Worm (Caenorhabditis elegans) whole organism, late embryonic: ENCODE measurements around the gene Y49E10.10.

ENCODE experiments used
- ama-1 ChIP-seq: fragments of 150-350 bp; optimal IDR thresholded peaks from 2 replicates; lab custom pipeline; 2014
- ceh-22 ChIP-seq: sonication (generic microtip); optimal IDR thresholded peaks from 2 replicates; lab custom pipeline; 2017; ENCODE audit warnings: missing biosample characterization, missing genetic modification characterization
- elt-2 ChIP-seq: sonication (generic microtip); optimal IDR thresholded peaks from 2 replicates; lab custom pipeline; 2016; ENCODE audit warnings: missing genetic modification reagents, missing genetic modification characterization, missing compliant biosample characterization
- pha-4 ChIP-seq: fragments of 150-350 bp; optimal IDR thresholded peaks from 2 replicates; lab custom pipeline; 2018; ENCODE audit warnings: missing biosample characterization, missing genetic modification reagents, missing genetic modification characterization

DNA sequence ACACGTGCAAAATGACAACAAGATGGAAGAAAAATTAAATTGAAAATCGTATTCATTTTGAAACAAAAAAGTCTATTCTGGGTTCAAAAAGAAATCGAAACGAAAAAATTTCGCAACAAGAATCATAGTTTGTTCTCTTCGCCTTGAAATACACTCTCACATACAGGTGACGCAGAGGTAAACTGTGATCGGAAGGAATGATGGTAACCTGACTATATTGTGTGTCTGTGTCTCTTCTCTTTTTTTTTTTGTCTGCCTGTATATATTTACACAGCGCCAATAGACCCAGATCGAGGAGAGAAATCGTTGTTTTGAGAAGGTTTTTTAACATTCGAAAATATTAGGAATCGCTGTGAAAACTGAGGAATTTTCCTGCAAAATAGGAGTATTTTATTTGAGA lies 28.8 kb downstream of the Y49E10.10 start:
- TF ChIP-seq pha-4 (tag; lab: Kevin White, UChicago) (no peak), elt-2 (tag; lab: Kevin White, UChicago) (no peak), ceh-22 (no peak), ama-1 (lab: Kevin White, UChicago) (no peak)
